Fruit fly (Drosophila melanogaster) whole organism, embryonic: ENCODE data around the gene CG11356.

Source experiments
- Ada2b ChIP-seq: fragments of 200-800 bp; sonication (Bioruptor generic); IDR thresholded peaks from 2 replicates; pipeline ENCODE4 v1.3.6; 2022; ENCODE audit warnings: missing biosample characterization, missing genetic modification characterization
- Bdp1 ChIP-seq: fragments of 200-800 bp; sonication (Bioruptor generic); optimal IDR thresholded peaks from 3 replicates; lab custom pipeline; 2016; ENCODE audit warnings: missing biosample characterization, missing genetic modification characterization
- Blimp-1 ChIP-seq: fragments of 200-800 bp; sonication (Bioruptor generic); optimal IDR thresholded peaks from 3 replicates; lab custom pipeline; 2018; ENCODE audit warnings: missing biosample characterization, missing genetic modification characterization, mild to moderate bottlenecking, moderate library complexity, missing genetic modification reagents
- CG10209 ChIP-seq: fragments of 200-800 bp; sonication (Bioruptor generic); optimal IDR thresholded peaks from 3 replicates; lab custom pipeline; 2017; ENCODE audit warnings: missing biosample characterization, mild to moderate bottlenecking, missing genetic modification characterization, missing genetic modification reagents
- CG10565 ChIP-seq: fragments of 200-800 bp; sonication (Bioruptor generic); optimal IDR thresholded peaks from 3 replicates; lab custom pipeline; 2016; ENCODE audit warnings: missing biosample characterization, mild to moderate bottlenecking, missing genetic modification characterization
- CG11504 ChIP-seq: fragments of 200-800 bp; sonication (Bioruptor generic); optimal IDR thresholded peaks from 3 replicates; lab custom pipeline; 2019; ENCODE audit warnings: missing biosample characterization, mild to moderate bottlenecking, missing genetic modification characterization, moderate library complexity
- CG11696 ChIP-seq: fragments of 200-800 bp; sonication (Bioruptor generic); IDR thresholded peaks from 2 replicates; pipeline ENCODE4 v1.3.6; 2022; ENCODE audit warnings: missing biosample characterization, missing genetic modification characterization
- CG13296 ChIP-seq: fragments of 200-800 bp; sonication (Bioruptor generic); optimal IDR thresholded peaks from 3 replicates; lab custom pipeline; 2018; ENCODE audit warnings: missing biosample characterization, mild to moderate bottlenecking, missing genetic modification characterization
- CG14710 ChIP-seq: fragments of 200-800 bp; sonication (Bioruptor generic); optimal IDR thresholded peaks from 3 replicates; lab custom pipeline; 2019; ENCODE audit warnings: missing biosample characterization, mild to moderate bottlenecking, missing genetic modification characterization, moderate library complexity
- CG15514 ChIP-seq: fragments of 200-800 bp; sonication (Bioruptor generic); optimal IDR thresholded peaks from 3 replicates; lab custom pipeline; 2017; ENCODE audit warnings: missing biosample characterization, missing genetic modification characterization, mild to moderate bottlenecking, moderate library complexity, missing genetic modification reagents
- CG1603 ChIP-seq: fragments of 200-800 bp; sonication (Bioruptor generic); optimal IDR thresholded peaks from 2 replicates; lab custom pipeline; 2019; ENCODE audit warnings: missing biosample characterization, mild to moderate bottlenecking, missing genetic modification characterization, moderate library complexity
- CG1647 ChIP-seq: fragments of 200-800 bp; sonication (Bioruptor generic); optimal IDR thresholded peaks from 3 replicates; lab custom pipeline; 2016; ENCODE audit warnings: missing biosample characterization, missing genetic modification characterization
- CG18262 ChIP-seq: fragments of 200-800 bp; optimal IDR thresholded peaks from 3 replicates; lab custom pipeline; 2019; ENCODE audit warnings: missing biosample characterization, mild to moderate bottlenecking, missing genetic modification characterization, moderate library complexity
- CG18599 ChIP-seq: fragments of 200-800 bp; sonication (Bioruptor generic); optimal IDR thresholded peaks from 3 replicates; lab custom pipeline; 2017; ENCODE audit warnings: missing biosample characterization, missing genetic modification characterization, mild to moderate bottlenecking, moderate library complexity, missing genetic modification reagents
- CG30020 ChIP-seq: fragments of 200-800 bp; optimal IDR thresholded peaks from 2 replicates; lab custom pipeline; 2019; ENCODE audit warnings: missing biosample characterization, mild to moderate bottlenecking, missing genetic modification characterization, moderate library complexity
- CG30431 ChIP-seq: fragments of 200-800 bp; sonication (Bioruptor generic); optimal IDR thresholded peaks from 2 replicates; lab custom pipeline; 2017; ENCODE audit warnings: missing biosample characterization, missing genetic modification characterization
- CG32767 ChIP-seq: fragments of 200-800 bp; sonication (Bioruptor generic); IDR thresholded peaks from 2 replicates; pipeline ENCODE4 v1.3.6; 2022; ENCODE audit warnings: missing biosample characterization, missing genetic modification characterization
- CG5245 ChIP-seq: fragments of 200-800 bp; sonication (Bioruptor generic); optimal IDR thresholded peaks from 3 replicates; lab custom pipeline; 2016; ENCODE audit warnings: missing biosample characterization, missing genetic modification characterization
- CG7372 ChIP-seq: fragments of 200-800 bp; sonication (Bioruptor generic); IDR thresholded peaks from 2 replicates; pipeline ENCODE4 v1.3.6; 2022; ENCODE audit warnings: missing biosample characterization, missing genetic modification characterization
- CG7987 ChIP-seq: fragments of 200-800 bp; sonication (Bioruptor generic); optimal IDR thresholded peaks from 2 replicates; lab custom pipeline; 2018; ENCODE audit warnings: missing biosample characterization, mild to moderate bottlenecking, missing genetic modification characterization, moderate library complexity
- CG8478 ChIP-seq: fragments of >200 bp; optimal IDR thresholded peaks from 2 replicates; lab custom pipeline; 2018
- CG9437 ChIP-seq: fragments of 200-800 bp; sonication (Bioruptor generic); optimal IDR thresholded peaks from 2 replicates; lab custom pipeline; 2018; ENCODE audit warnings: missing biosample characterization, mild to moderate bottlenecking, missing genetic modification characterization
- D ChIP-seq, 2 experiments: fragments of 200-800 bp in 1 of 2; fragments of >200 bp in 1 of 2; sonication (Bioruptor generic) in 1 of 2; optimal IDR thresholded peaks; 2 replicates in 1 of 2; 3 replicates in 1 of 2; lab custom pipeline; 2017; ENCODE audit warnings: mild to moderate bottlenecking in 1 of 2, missing biosample characterization in 1 of 2, missing genetic modification characterization in 1 of 2, missing genetic modification reagents in 1 of 2
- Dref ChIP-seq: fragments of 200-800 bp; sonication (Bioruptor generic); IDR thresholded peaks from 2 replicates; pipeline ENCODE4 v1.3.6; 2022; ENCODE audit warnings: missing biosample characterization, missing genetic modification characterization
- E2f2 ChIP-seq: fragments of 200-800 bp; sonication (Bioruptor generic); IDR thresholded peaks from 2 replicates; pipeline ENCODE4 v1.3.6; 2022; ENCODE audit warnings: missing biosample characterization, missing genetic modification characterization
- NfI ChIP-seq: fragments of 200-800 bp; sonication (Bioruptor generic); optimal IDR thresholded peaks from 3 replicates; lab custom pipeline; 2018; ENCODE audit warnings: missing biosample characterization, mild to moderate bottlenecking, missing genetic modification characterization, moderate library complexity
- Optix ChIP-seq: fragments of 200-800 bp; sonication (Bioruptor generic); IDR thresholded peaks from 3 replicates; pipeline ENCODE4 v1.3.6; 2022; ENCODE audit warnings: missing biosample characterization, missing genetic modification characterization
- Side ChIP-seq: fragments of 200-800 bp; sonication (Bioruptor generic); optimal IDR thresholded peaks from 2 replicates; lab custom pipeline; 2016; ENCODE audit warnings: missing biosample characterization, missing genetic modification characterization
- ab ChIP-seq: fragments of 200-800 bp; sonication (Bioruptor generic); optimal IDR thresholded peaks from 2 replicates; lab custom pipeline; 2016; ENCODE audit warnings: missing biosample characterization, missing genetic modification characterization
- ac ChIP-seq: fragments of 200-800 bp; sonication (Bioruptor generic); optimal IDR thresholded peaks from 3 replicates; lab custom pipeline; 2017; ENCODE audit warnings: missing biosample characterization, mild to moderate bottlenecking, missing genetic modification characterization
- chinmo ChIP-seq: fragments of 200-800 bp; sonication (Bioruptor generic); IDR thresholded peaks from 4 replicates; pipeline ENCODE4 v1.3.6; 2022; ENCODE audit warnings: missing biosample characterization, missing genetic modification characterization; ENCODE audit not compliant: partially characterized antibody
- disco-r ChIP-seq: fragments of 200-800 bp; sonication (Bioruptor generic); optimal IDR thresholded peaks from 2 replicates; lab custom pipeline; 2016; ENCODE audit warnings: missing biosample characterization, missing genetic modification characterization
- gem ChIP-seq: fragments of 200-800 bp; sonication (Bioruptor generic); optimal IDR thresholded peaks from 2 replicates; lab custom pipeline; 2019; ENCODE audit warnings: missing biosample characterization, mild to moderate bottlenecking, missing genetic modification characterization, moderate library complexity
- ham ChIP-seq: fragments of 200-800 bp; sonication (Bioruptor generic); IDR thresholded peaks from 2 replicates; pipeline ENCODE4 v1.3.6; 2022; ENCODE audit warnings: missing biosample characterization, missing genetic modification characterization
- insv ChIP-seq, 2 experiments: fragments of 200-800 bp; sonication (Bioruptor generic); optimal IDR thresholded peaks; 3 replicates each; lab custom pipeline; 2016 to 2018; ENCODE audit warnings: missing biosample characterization in 2 of 2, missing genetic modification characterization in 2 of 2
- kah ChIP-seq: fragments of 200-800 bp; sonication (Bioruptor generic); optimal IDR thresholded peaks from 2 replicates; lab custom pipeline; 2018; ENCODE audit warnings: missing biosample characterization, mild to moderate bottlenecking, missing genetic modification characterization
- klu ChIP-seq: fragments of 200-800 bp; sonication (Bioruptor generic); IDR thresholded peaks from 2 replicates; pipeline ENCODE4 v1.3.6; 2022; ENCODE audit warnings: missing biosample characterization, missing genetic modification characterization
- lab ChIP-seq: fragments of 200-800 bp; sonication (Bioruptor generic); optimal IDR thresholded peaks from 3 replicates; lab custom pipeline; 2017; ENCODE audit warnings: missing biosample characterization, missing genetic modification characterization, mild to moderate bottlenecking, moderate library complexity, missing genetic modification reagents
- lmd ChIP-seq: fragments of 200-800 bp; sonication (Bioruptor generic); IDR thresholded peaks from 2 replicates; pipeline ENCODE4 v1.3.6; 2022; ENCODE audit warnings: missing biosample characterization, missing genetic modification characterization
- lola ChIP-seq, 3 experiments: fragments of >200 bp in 2 of 3; fragments of 200-800 bp in 1 of 3; sonication (Bioruptor generic) in 1 of 3; optimal IDR thresholded peaks; 2 replicates each; lab custom pipeline; 2017 to 2019; ENCODE audit warnings: missing biosample characterization in 3 of 3, missing genetic modification characterization in 3 of 3, mild to moderate bottlenecking in 1 of 3, moderate library complexity in 1 of 3
- nmo ChIP-seq: fragments of 200-800 bp; sonication (Bioruptor generic); optimal IDR thresholded peaks from 2 replicates; lab custom pipeline; 2018; ENCODE audit warnings: missing biosample characterization, mild to moderate bottlenecking, missing genetic modification characterization, moderate library complexity
- pfk ChIP-seq: fragments of 200-800 bp; sonication (Bioruptor generic); optimal IDR thresholded peaks from 2 replicates; lab custom pipeline; 2018; ENCODE audit warnings: missing biosample characterization, mild to moderate bottlenecking, missing genetic modification characterization, moderate library complexity
- repo ChIP-seq: fragments of 200-800 bp; sonication (Bioruptor generic); optimal IDR thresholded peaks from 2 replicates; lab custom pipeline; 2016; ENCODE audit warnings: missing biosample characterization, missing genetic modification characterization
- row ChIP-seq: fragments of 200-800 bp; sonication (Bioruptor generic); IDR thresholded peaks from 3 replicates; pipeline ENCODE4 v1.3.6; 2022; ENCODE audit warnings: missing biosample characterization, missing genetic modification characterization
- sens-2 ChIP-seq: fragments of 200-800 bp; sonication (Bioruptor generic); IDR thresholded peaks from 2 replicates; pipeline ENCODE4 v1.3.6; 2022; ENCODE audit warnings: missing biosample characterization, missing genetic modification characterization
- so ChIP-seq: fragments of 200-800 bp; sonication (Bioruptor generic); IDR thresholded peaks from 3 replicates; pipeline ENCODE4 v1.3.6; 2022; ENCODE audit warnings: missing biosample characterization, missing genetic modification characterization
- ssp ChIP-seq: fragments of 200-800 bp; sonication (Bioruptor generic); IDR thresholded peaks from 2 replicates; pipeline ENCODE4 v1.3.6; 2022; ENCODE audit warnings: missing biosample characterization, missing genetic modification characterization
- stwl ChIP-seq: fragments of 200-800 bp; sonication (Bioruptor generic); optimal IDR thresholded peaks from 3 replicates; lab custom pipeline; 2018; ENCODE audit warnings: missing biosample characterization, mild to moderate bottlenecking, missing genetic modification characterization, moderate library complexity
- tin ChIP-seq: fragments of 200-800 bp; sonication (Bioruptor generic); optimal IDR thresholded peaks from 3 replicates; lab custom pipeline; 2016; ENCODE audit warnings: missing biosample characterization, missing genetic modification characterization
- wek ChIP-seq: fragments of 200-800 bp; sonication (Bioruptor generic); optimal IDR thresholded peaks from 3 replicates; lab custom pipeline; 2018; ENCODE audit warnings: missing biosample characterization, mild to moderate bottlenecking, missing genetic modification characterization, moderate library complexity
- zen2 ChIP-seq: fragments of 200-800 bp; sonication (Bioruptor generic); IDR thresholded peaks from 3 replicates; pipeline ENCODE4 v1.3.6; 2022; ENCODE audit warnings: missing biosample characterization, missing genetic modification characterization; ENCODE audit not compliant: partially characterized antibody

CG11356 gene

DNA sequence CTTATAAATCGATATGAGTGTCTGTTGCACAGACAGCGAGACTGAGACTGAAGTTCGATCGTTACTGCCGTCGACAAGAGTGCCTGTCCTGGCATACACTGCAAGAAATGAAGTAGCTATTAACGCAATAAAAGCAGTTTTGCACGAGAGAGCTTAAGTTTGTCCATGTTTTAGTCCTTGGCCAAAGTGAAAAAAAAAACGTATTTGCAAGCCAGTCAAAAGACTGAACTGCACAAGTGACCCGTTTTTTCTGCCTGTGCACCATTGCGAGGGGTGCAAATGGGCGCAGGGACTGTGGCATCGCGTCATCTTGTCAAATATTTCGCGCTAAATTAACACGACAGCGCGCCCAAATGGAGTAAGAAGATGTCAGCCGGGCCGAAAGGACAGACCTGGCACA, 28.1 kb downstream of the CG11356 start (continued):
- TF ChIP-seq CG13296 (GFP tag; lab: Kevin White, UChicago) (no peak), CG11504 (peak; percentile 33), CG10209 (no peak), CG18262 (tag; lab: Kevin White, UChicago) (no peak), wek (no peak), CG1647 (GFP tag; lab: Kevin White, UChicago) (no peak), disco-r (GFP tag; lab: Kevin White, UChicago) (no peak), CG32767 (GFP tag; lab: Robert Waterston, UW) (no peak), tin (GFP tag; lab: Kevin White, UChicago) (peak; percentile 6), ssp (GFP tag; lab: Robert Waterston, UW) (no peak), gem (peak; percentile 40), row (GFP tag; lab: Robert Waterston, UW) (peak; percentile 32; the same call in 1 of the 3 replicates), CG7372 (no peak), ac (GFP tag; lab: Kevin White, UChicago) (no peak), NfI (GFP tag; lab: Kevin White, UChicago) (no peak), ham (no peak), chinmo (no peak), repo (no peak), sens-2 (GFP tag; lab: Robert Waterston, UW) (no peak), CG11696 (GFP tag; lab: Robert Waterston, UW) (no peak), klu (GFP tag; lab: Robert Waterston, UW) (no peak), Bdp1 (GFP tag; lab: Kevin White, UChicago) (no peak), E2f2 (GFP tag; lab: Robert Waterston, UW) (no peak), stwl (tag; lab: Kevin White, UChicago) (no peak), CG7987 (no peak), lola (GFP tag; optimal IDR thresholded peaks at IDR 0.05; lab: Kevin White, UChicago) (peak in 1 of 3 experiments; percentile 22), CG18599 (peak; percentile 10), Blimp-1 (GFP tag; lab: Kevin White, UChicago) (peak; percentile 12), CG10565 (GFP tag; lab: Kevin White, UChicago) (no peak), CG15514 (GFP tag; lab: Kevin White, UChicago) (no peak), zen2 (GFP tag; lab: Robert Waterston, UW) (no peak), Ada2b (no peak), CG30020 (tag; lab: Kevin White, UChicago) (no peak), so (GFP tag; lab: Robert Waterston, UW) (no peak), kah (no peak), lab (GFP tag; lab: Kevin White, UChicago) (peak; percentile 4), CG9437 (GFP tag; lab: Kevin White, UChicago) (no peak), CG5245 (GFP tag; lab: Kevin White, UChicago) (no peak), CG1603 (tag; lab: Kevin White, UChicago) (peak; percentile 40), CG8478 (lab: Kevin White, UChicago) (no peak), ab (GFP tag; lab: Kevin White, UChicago) (no peak), D (optimal IDR thresholded peaks at IDR 0.05; lab: Kevin White, UChicago) (no peak), D (GFP tag; optimal IDR thresholded peaks at IDR 0.05; lab: Kevin White, UChicago) (no peak), Side (GFP tag; lab: Kevin White, UChicago) (no peak), lmd (GFP tag; lab: Robert Waterston, UW) (no peak), pfk (GFP tag; lab: Kevin White, UChicago) (no peak), Dref (GFP tag; lab: Robert Waterston, UW) (no peak), CG30431 (GFP tag; lab: Kevin White, UChicago) (no peak), insv (GFP tag; optimal IDR thresholded peaks at IDR 0.05; lab: Kevin White, UChicago) (no peak), nmo (GFP tag; lab: Kevin White, UChicago) (no peak), Optix (GFP tag; lab: Robert Waterston, UW) (0 out of 3 replicates have a peak, but pooled peaks have one; percentile 38), CG14710 (tag; lab: Kevin White, UChicago) (no peak)
